Worm (Caenorhabditis elegans): ENCODE results near the gene C44H4.8.
A peak's percentile ranks its signal among the peaks of the same experiment; 100 is the strongest.

Gene C44H4.8

ce11 chrX:14633679-14634078 is 38.8 kb downstream of the C44H4.8 start:
- TF ChIP-seq nhr-67 (tag; optimal IDR thresholded peaks at IDR 0.05) (no peak), mml-1 (tag; optimal IDR thresholded peaks at IDR 0.05) (no peak), lin-15B (tag; optimal IDR thresholded peaks at IDR 0.05) (no peak), ztf-11 (tag; optimal IDR thresholded peaks at IDR 0.05) (no peak), nfya-1 (tag; optimal IDR thresholded peaks at IDR 0.05; ENCODE audit: insufficient read depth) (no peak), fkh-2 (tag; optimal IDR thresholded peaks at IDR 0.05) (no peak), aly-2 (tag; optimal IDR thresholded peaks at IDR 0.05) (no peak), fkh-10 (GFP tag; optimal IDR thresholded peaks at IDR 0.05) (peak; percentile 8)

- TF ChIP-seq hmg-11 (tag; optimal IDR thresholded peaks at IDR 0.05): no peak
- TF ChIP-seq fos-1 (tag; optimal IDR thresholded peaks at IDR 0.05): no peak
- TF ChIP-seq tbx-2 (tag; optimal IDR thresholded peaks at IDR 0.05): no peak
- no peak for TF ChIP-seq ztf-4 (tag; optimal IDR thresholded peaks at IDR 0.05)
- no peak for TF ChIP-seq nhr-11 (tag; optimal IDR thresholded peaks at IDR 0.05)
Observed at ce11 chrX:14636157-14636556, 41.2 kb downstream of the C44H4.8 start, which contains the start of gene F54E4.3. Gene F54E4.3 (minus strand): TSS chrX:14636421.

- no peak for TF ChIP-seq skn-1 (tag; optimal IDR thresholded peaks at IDR 0.05)
- TF ChIP-seq lin-39 (tag; optimal IDR thresholded peaks at IDR 0.05): peak; percentile 91
- TF ChIP-seq eor-1 (tag; optimal IDR thresholded peaks at IDR 0.05): no peak
- TF ChIP-seq ztf-11 (tag; optimal IDR thresholded peaks at IDR 0.05): no peak
- TF ChIP-seq fos-1 (tag; optimal IDR thresholded peaks at IDR 0.05): no peak
- no peak for TF ChIP-seq jun-1 (tag; optimal IDR thresholded peaks at IDR 0.05)
- no peak for TF ChIP-seq zag-1 (tag; optimal IDR thresholded peaks at IDR 0.05)
- TF ChIP-seq nhr-25 (tag; optimal IDR thresholded peaks at IDR 0.05): no peak
- TF ChIP-seq fkh-10 (GFP tag; optimal IDR thresholded peaks at IDR 0.05): peak; percentile 23
- TF ChIP-seq sea-2 (GFP tag; optimal IDR thresholded peaks at IDR 0.05): no peak
- no peak for TF ChIP-seq elt-1 (tag; optimal IDR thresholded peaks at IDR 0.05)
- TF ChIP-seq ama-1 (optimal IDR thresholded peaks at IDR 0.05): no peak
- no peak for TF ChIP-seq R02D3.7 (tag; optimal IDR thresholded peaks at IDR 0.05)
- TF ChIP-seq hmg-11 (tag; optimal IDR thresholded peaks at IDR 0.05): peak; percentile 68
- TF ChIP-seq nhr-23 (tag; optimal IDR thresholded peaks at IDR 0.05): no peak
- TF ChIP-seq ceh-28 (tag; optimal IDR thresholded peaks at IDR 0.05): no peak
- TF ChIP-seq mml-1 (tag; optimal IDR thresholded peaks at IDR 0.05): no peak
- no peak for TF ChIP-seq ceh-9 (tag; optimal IDR thresholded peaks at IDR 0.05)
- peak; percentile 64 for TF ChIP-seq nfya-1 (tag; optimal IDR thresholded peaks at IDR 0.05; ENCODE audit: insufficient read depth)
- TF ChIP-seq egl-27 (tag; optimal IDR thresholded peaks at IDR 0.05): no peak
- TF ChIP-seq lin-15B (tag; optimal IDR thresholded peaks at IDR 0.05): no peak
- no peak for TF ChIP-seq nhr-43 (tag; optimal IDR thresholded peaks at IDR 0.05; ENCODE audit: poor library complexity, severe bottlenecking)
- no peak for TF ChIP-seq nhr-12 (tag; optimal IDR thresholded peaks at IDR 0.05)
- TF ChIP-seq snpc-4 (tag; optimal IDR thresholded peaks at IDR 0.05): peak; percentile 13
- TF ChIP-seq fkh-2 (tag; optimal IDR thresholded peaks at IDR 0.05): no peak
- TF ChIP-seq egl-5 (tag; optimal IDR thresholded peaks at IDR 0.05): no peak
- TF ChIP-seq nhr-28 (tag; optimal IDR thresholded peaks at IDR 0.05): no peak
- no peak for TF ChIP-seq lsy-12 (tag; optimal IDR thresholded peaks at IDR 0.05)
- no peak for TF ChIP-seq ceh-82 (tag; optimal IDR thresholded peaks at IDR 0.05)
- TF ChIP-seq elt-3 (tag; optimal IDR thresholded peaks at IDR 0.05): no peak
- TF ChIP-seq nhr-237 (tag; optimal IDR thresholded peaks at IDR 0.05): no peak
- TF ChIP-seq ceh-16 (tag; optimal IDR thresholded peaks at IDR 0.05): no peak
- TF ChIP-seq nhr-76 (tag; optimal IDR thresholded peaks at IDR 0.05): no peak
Observed at ce11 chrX:14636712-14637111, 41.8 kb downstream of the C44H4.8 start.

DNA sequence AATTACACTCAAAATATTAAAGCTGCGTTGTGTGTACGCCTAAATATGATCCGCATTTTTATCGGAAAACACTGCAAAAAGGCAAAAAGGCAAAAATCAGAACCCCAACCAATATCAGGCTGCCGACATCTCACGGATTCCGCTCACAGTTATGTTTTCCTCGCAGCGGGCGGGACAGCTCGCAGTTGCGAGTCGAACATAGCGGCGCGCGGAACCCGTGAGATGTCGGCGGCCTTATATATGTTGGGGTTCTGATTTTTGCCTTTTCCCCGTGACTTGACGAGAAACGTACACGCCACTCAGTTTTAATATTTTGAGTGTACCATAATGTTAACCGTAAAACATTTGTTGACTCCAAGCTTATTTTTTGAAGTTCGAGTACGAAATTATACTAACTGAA is 42.5 kb downstream of the C44H4.8 start:
- TF ChIP-seq tbx-2 (tag; optimal IDR thresholded peaks at IDR 0.05): no peak
- TF ChIP-seq lin-15B (tag; optimal IDR thresholded peaks at IDR 0.05): no peak
- no peak for TF ChIP-seq ceh-16 (tag; optimal IDR thresholded peaks at IDR 0.05)
- peak; percentile 76 for TF ChIP-seq snpc-4 (tag; optimal IDR thresholded peaks at IDR 0.05)
- no peak for TF ChIP-seq eor-1 (tag; optimal IDR thresholded peaks at IDR 0.05)
- TF ChIP-seq fos-1 (tag; optimal IDR thresholded peaks at IDR 0.05): no peak
- TF ChIP-seq egl-27 (tag; optimal IDR thresholded peaks at IDR 0.05): no peak
- no peak for TF ChIP-seq nhr-76 (tag; optimal IDR thresholded peaks at IDR 0.05)

All from whole organism, L3 larva.